Fruit fly (Drosophila melanogaster): Measurements from ENCODE around the gene GckIII.

The GckIII gene

DNA sequence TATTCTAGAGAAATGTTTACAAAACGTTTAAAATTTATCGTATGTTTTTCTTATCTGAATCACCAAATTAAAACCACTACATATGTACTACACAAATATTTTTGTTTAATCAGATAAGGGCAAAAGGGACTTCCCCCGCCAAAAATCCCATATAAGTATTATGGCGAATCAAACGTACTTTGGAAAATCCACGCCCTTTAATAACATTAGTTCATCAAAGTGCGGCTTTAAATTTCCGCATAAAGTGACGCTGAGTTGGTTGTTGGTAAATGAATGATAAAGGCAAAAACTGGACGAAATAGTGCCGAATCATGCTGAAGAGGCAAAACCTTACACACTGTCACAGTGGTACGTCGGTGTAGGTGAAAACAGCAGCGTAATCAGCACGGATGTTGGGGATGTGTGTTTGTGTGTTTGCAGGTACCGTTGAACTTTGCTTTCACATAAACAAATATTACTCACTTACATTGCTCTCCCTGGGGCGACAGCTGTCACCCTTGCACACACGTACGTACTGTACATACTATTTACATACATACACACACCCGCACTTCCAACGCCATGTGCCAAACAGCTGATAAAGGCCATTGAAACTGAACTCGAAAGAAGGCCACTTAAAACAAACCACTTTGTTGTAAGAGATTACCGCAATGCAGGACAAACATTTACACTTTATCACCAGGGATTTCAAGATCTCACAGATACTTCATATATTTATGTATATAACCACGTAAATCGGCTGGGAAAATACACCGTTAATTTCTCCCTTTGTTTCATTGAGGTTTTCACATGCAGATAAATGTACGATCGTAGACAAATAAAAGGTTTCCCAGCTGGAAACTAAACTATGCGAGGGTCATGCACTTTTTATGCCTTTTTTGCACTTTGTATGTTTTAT lies 6.1 kb upstream of the GckIII start (continued):
- TF ChIP-seq dimm (GFP tag; IDR thresholded peaks at IDR 0.05) (no peak), Meics (GFP tag; optimal IDR thresholded peaks at IDR 0.05) (peak; percentile 42), grau (tag; optimal IDR thresholded peaks at IDR 0.05) (peak; percentile 63), ranshi (GFP tag; IDR thresholded peaks at IDR 0.05) (peak; percentile 18; the same call in 1 of the 2 replicates), Hmx (GFP tag; optimal IDR thresholded peaks at IDR 0.05) (no peak), Deaf1 (tag; optimal IDR thresholded peaks at IDR 0.05) (no peak), CG3065 (GFP tag; optimal IDR thresholded peaks at IDR 0.05) (no peak), CG1603 (tag; optimal IDR thresholded peaks at IDR 0.05) (peak; percentile 20), sqz (GFP tag; optimal IDR thresholded peaks at IDR 0.05) (no peak), abd-A (tag; optimal IDR thresholded peaks at IDR 0.05) (no peak), hkb (optimal IDR thresholded peaks at IDR 0.05) (no peak), hkb (GFP tag; IDR thresholded peaks at IDR 0.05) (0 out of 2 replicates have a peak, but pooled peaks have one; percentile 7), stwl (tag; optimal IDR thresholded peaks at IDR 0.05) (no peak), CG14014 (GFP tag; IDR thresholded peaks at IDR 0.05) (no peak), wek (GFP tag; optimal IDR thresholded peaks at IDR 0.05) (peak; percentile 73), CrebB (tag; optimal IDR thresholded peaks at IDR 0.05) (peak; percentile 68), NfI (GFP tag; optimal IDR thresholded peaks at IDR 0.05) (no peak), CG1647 (GFP tag; optimal IDR thresholded peaks at IDR 0.05) (no peak), Stat92E (GFP tag; optimal IDR thresholded peaks at IDR 0.05) (no peak), CG12299 (tag; optimal IDR thresholded peaks at IDR 0.05) (peak; percentile 60), eve (GFP tag; optimal IDR thresholded peaks at IDR 0.05) (peak in 1 of 2 experiments; percentile 31), Adf1 (GFP tag; IDR thresholded peaks at IDR 0.05) (no peak), kah (GFP tag; optimal IDR thresholded peaks at IDR 0.05) (peak; percentile 65), Sox100B (GFP tag; optimal IDR thresholded peaks at IDR 0.05) (peak; percentile 43), Med (GFP tag) (peak; percentile 87), CG4360 (GFP tag; IDR thresholded peaks at IDR 0.05) (peak; percentile 42), CG13894 (tag; optimal IDR thresholded peaks at IDR 0.05) (peak; percentile 34), CG1529 (GFP tag; optimal IDR thresholded peaks at IDR 0.05) (peak; percentile 11), CG3847 (GFP tag; IDR thresholded peaks at IDR 0.05) (no peak), mam (GFP tag; optimal IDR thresholded peaks at IDR 0.05) (no peak), odd (GFP tag; optimal IDR thresholded peaks at IDR 0.05) (no peak), CG8924 (tag; optimal IDR thresholded peaks at IDR 0.05) (peak; percentile 62), croc (GFP tag; conservative IDR thresholded peaks at IDR 0.05) (no peak), HmgZ (tag; optimal IDR thresholded peaks at IDR 0.05) (peak; percentile 45), Blimp-1 (GFP tag; optimal IDR thresholded peaks at IDR 0.05) (peak; percentile 20), CG15696 (tag; optimal IDR thresholded peaks at IDR 0.05) (peak; percentile 27), CG34422 (GFP tag; IDR thresholded peaks at IDR 0.05) (peak; percentile 57; the same call in 1 of the 3 replicates), lab (GFP tag; optimal IDR thresholded peaks at IDR 0.05) (peak; percentile 56), CG10366 (GFP tag; IDR thresholded peaks at IDR 0.05) (no peak), ci (GFP tag; IDR thresholded peaks at IDR 0.05) (peak; percentile 55; the same call in 1 of the 3 replicates), CoRest (tag; optimal IDR thresholded peaks at IDR 0.05) (peak; percentile 32), cato (GFP tag; optimal IDR thresholded peaks at IDR 0.05; ENCODE audit: borderline replicate concordance) (no peak), rib (GFP tag; IDR thresholded peaks at IDR 0.05) (0 out of 2 replicates have a peak, but pooled peaks have one; percentile 60), CG15011 (GFP tag; optimal IDR thresholded peaks at IDR 0.05) (peak; percentile 26), sug (tag; optimal IDR thresholded peaks at IDR 0.05) (peak; percentile 86), Bdp1 (GFP tag; optimal IDR thresholded peaks at IDR 0.05) (no peak), CG17568 (GFP tag; optimal IDR thresholded peaks at IDR 0.05) (peak; percentile 28), jing (GFP tag; optimal IDR thresholded peaks at IDR 0.05) (no peak)
